Fruit fly (Drosophila melanogaster): ENCODE results near the gene CG11843.
A peak's percentile ranks its signal among the peaks of the same experiment; 100 is the strongest.

CG11843 gene

dm6 chr3R:29027122-29027521 lies 27.0 kb upstream of the CG11843 start, which contains the start of the genes eIF4E6 and CG1951:
TSS of gene eIF4E6 (minus strand) at chr3R:29027174.
TSS of gene CG1951 (plus strand) at chr3R:29027236.
- TF ChIP-seq OdsH (GFP tag; optimal IDR thresholded peaks at IDR 0.05) (no peak), CG32264 (GFP tag; optimal IDR thresholded peaks at IDR 0.05) (no peak), foxo (GFP tag; optimal IDR thresholded peaks at IDR 0.05) (no peak), h (GFP tag; optimal IDR thresholded peaks at IDR 0.05) (peak; percentile 25), Jra (GFP tag; optimal IDR thresholded peaks at IDR 0.05) (no peak), Hr83 (GFP tag; optimal IDR thresholded peaks at IDR 0.05; ENCODE audit: poor library complexity, severe bottlenecking) (peak; percentile 19), Rel (GFP tag; optimal IDR thresholded peaks at IDR 0.05) (no peak), Rel (tag; optimal IDR thresholded peaks at IDR 0.05) (peak; percentile 28)

dm6 chr3R:29032542-29032941 lies 21.6 kb upstream of the CG11843 start, which contains the start of gene Ssl2:
TSS of gene Ssl2 (minus strand) at chr3R:29032642.
- TF ChIP-seq HLH106 (tag; optimal IDR thresholded peaks at IDR 0.05): no peak
- TF ChIP-seq dmrt93B (GFP tag; optimal IDR thresholded peaks at IDR 0.05): no peak
- no peak for TF ChIP-seq jim (GFP tag; optimal IDR thresholded peaks at IDR 0.05)
- TF ChIP-seq foxo (GFP tag; optimal IDR thresholded peaks at IDR 0.05): no peak
- no peak for TF ChIP-seq Sp1 (GFP tag; optimal IDR thresholded peaks at IDR 0.05)
- TF ChIP-seq Dif (GFP tag; optimal IDR thresholded peaks at IDR 0.05; ENCODE audit: partially characterized antibody): no peak
- TF ChIP-seq rgr (GFP tag; optimal IDR thresholded peaks at IDR 0.05): no peak
- TF ChIP-seq CrebA (GFP tag; optimal IDR thresholded peaks at IDR 0.05; ENCODE audit: borderline replicate concordance): no peak
- no peak for TF ChIP-seq psq (GFP tag; optimal IDR thresholded peaks at IDR 0.05)
- TF ChIP-seq Myc (optimal IDR thresholded peaks at IDR 0.05): no peak
- no peak for TF ChIP-seq Jra (GFP tag; optimal IDR thresholded peaks at IDR 0.05)
- no peak for TF ChIP-seq brk (GFP tag; optimal IDR thresholded peaks at IDR 0.05)
- no peak for TF ChIP-seq Mio (GFP tag; optimal IDR thresholded peaks at IDR 0.05)
- TF ChIP-seq CG9705 (GFP tag; optimal IDR thresholded peaks at IDR 0.05): no peak
- TF ChIP-seq Dfd (GFP tag; optimal IDR thresholded peaks at IDR 0.05): no peak
- TF ChIP-seq ey (GFP tag; optimal IDR thresholded peaks at IDR 0.05): no peak
- no peak for TF ChIP-seq fru (GFP tag; optimal IDR thresholded peaks at IDR 0.05)
- TF ChIP-seq woc (GFP tag; optimal IDR thresholded peaks at IDR 0.05): no peak

dm6 chr3R:29033909-29034629 lies 20.1 kb upstream of the CG11843 start, which contains the start of the genes beta4GalNAcTB and Cpsf100:
TSS of gene beta4GalNAcTB (minus strand) at chr3R:29034008.
TSS of gene Cpsf100 (plus strand) at chr3R:29034573.
- TF ChIP-seq Hnf4 (GFP tag; optimal IDR thresholded peaks at IDR 0.05) (peak; percentile 69), Abd-B (GFP tag; optimal IDR thresholded peaks at IDR 0.05) (no peak), tai (GFP tag; optimal IDR thresholded peaks at IDR 0.05) (no peak), brk (GFP tag; optimal IDR thresholded peaks at IDR 0.05) (no peak), N (GFP tag; optimal IDR thresholded peaks at IDR 0.05) (no peak), Mio (GFP tag; optimal IDR thresholded peaks at IDR 0.05) (peak; percentile 23), CG9705 (GFP tag; optimal IDR thresholded peaks at IDR 0.05) (peak; percentile 52), sv (GFP tag; optimal IDR thresholded peaks at IDR 0.05) (peak; percentile 55), dmrt93B (GFP tag; optimal IDR thresholded peaks at IDR 0.05) (peak; percentile 81), foxo (GFP tag; optimal IDR thresholded peaks at IDR 0.05) (peak in 1 of 2 experiments; percentile 87), Sp1 (GFP tag; optimal IDR thresholded peaks at IDR 0.05) (peak; percentile 75), sage (GFP tag; optimal IDR thresholded peaks at IDR 0.05) (no peak), HLH106 (tag; optimal IDR thresholded peaks at IDR 0.05) (peak; percentile 83), Hr83 (GFP tag; optimal IDR thresholded peaks at IDR 0.05; ENCODE audit: poor library complexity, severe bottlenecking) (no peak), br (GFP tag; optimal IDR thresholded peaks at IDR 0.05) (peak; percentile 69), CG32264 (GFP tag; optimal IDR thresholded peaks at IDR 0.05) (no peak), Jra (GFP tag; optimal IDR thresholded peaks at IDR 0.05) (no peak), dsf (GFP tag; optimal IDR thresholded peaks at IDR 0.05; ENCODE audit: borderline replicate concordance) (peak; percentile 66), Hr78 (GFP tag; optimal IDR thresholded peaks at IDR 0.05) (no peak), rgr (GFP tag; optimal IDR thresholded peaks at IDR 0.05) (peak; percentile 80), h (GFP tag; optimal IDR thresholded peaks at IDR 0.05) (peak; percentile 78), jim (GFP tag; optimal IDR thresholded peaks at IDR 0.05) (peak; percentile 1), Myc (optimal IDR thresholded peaks at IDR 0.05) (no peak), Dif (GFP tag; optimal IDR thresholded peaks at IDR 0.05; ENCODE audit: partially characterized antibody) (no peak), OdsH (GFP tag; optimal IDR thresholded peaks at IDR 0.05) (peak; percentile 66), ey (GFP tag; optimal IDR thresholded peaks at IDR 0.05) (peak; percentile 70), GATAd (GFP tag; optimal IDR thresholded peaks at IDR 0.05) (peak; percentile 47), Vsx2 (GFP tag; optimal IDR thresholded peaks at IDR 0.05; ENCODE audit: partially characterized antibody) (no peak), dl (GFP tag; optimal IDR thresholded peaks at IDR 0.05; ENCODE audit: insufficient read depth in 1 of 2, partially characterized antibody in 2 of 2) (no peak), usp (GFP tag; optimal IDR thresholded peaks at IDR 0.05) (no peak), pan (optimal IDR thresholded peaks at IDR 0.05) (no peak), Rel (GFP tag; optimal IDR thresholded peaks at IDR 0.05) (no peak), Rel (tag; optimal IDR thresholded peaks at IDR 0.05) (no peak), Dfd (GFP tag; optimal IDR thresholded peaks at IDR 0.05) (no peak), lola (GFP tag; optimal IDR thresholded peaks at IDR 0.05) (no peak), woc (GFP tag; optimal IDR thresholded peaks at IDR 0.05) (peak; percentile 72), fru (GFP tag; optimal IDR thresholded peaks at IDR 0.05) (peak; percentile 74), CrebA (GFP tag; optimal IDR thresholded peaks at IDR 0.05; ENCODE audit: borderline replicate concordance) (no peak), psq (GFP tag; optimal IDR thresholded peaks at IDR 0.05) (peak; percentile 79)

Data from whole organism, wandering third instar larva.